Fruit fly (Drosophila melanogaster) whole organism, prepupa: ENCODE measurements around the gene CG31663.

ENCODE experiments used
- CG34406 ChIP-seq: fragments of 200-800 bp; sonication (Bioruptor generic); optimal IDR thresholded peaks from 3 replicates; lab custom pipeline; 2016; ENCODE audit warnings: missing biosample characterization, missing genetic modification characterization
- Eip78C ChIP-seq: fragments of 200-800 bp; sonication (Bioruptor generic); peaks from one replicate; lab custom pipeline; 2016; ENCODE audit warnings: missing biosample characterization, missing genetic modification characterization
- Smox ChIP-seq: fragments of 200-800 bp; sonication (Bioruptor generic); optimal IDR thresholded peaks from 3 replicates; lab custom pipeline; 2016; ENCODE audit warnings: missing biosample characterization, missing genetic modification characterization
- dac ChIP-seq: fragments of 200-800 bp; sonication (Bioruptor generic); optimal IDR thresholded peaks from 2 replicates; lab custom pipeline; 2017; ENCODE audit warnings: missing biosample characterization, mild to moderate bottlenecking, missing genetic modification characterization
- dsx ChIP-seq: fragments of 200-800 bp; optimal IDR thresholded peaks from 3 replicates; lab custom pipeline; 2019; ENCODE audit warnings: missing biosample characterization, mild to moderate bottlenecking, missing genetic modification characterization, moderate library complexity; ENCODE audit not compliant: poor library complexity, severe bottlenecking
- fd85E ChIP-seq: fragments of 200-800 bp; sonication (Bioruptor generic); optimal IDR thresholded peaks from 3 replicates; lab custom pipeline; 2016; ENCODE audit warnings: missing biosample characterization, missing genetic modification characterization

DNA sequence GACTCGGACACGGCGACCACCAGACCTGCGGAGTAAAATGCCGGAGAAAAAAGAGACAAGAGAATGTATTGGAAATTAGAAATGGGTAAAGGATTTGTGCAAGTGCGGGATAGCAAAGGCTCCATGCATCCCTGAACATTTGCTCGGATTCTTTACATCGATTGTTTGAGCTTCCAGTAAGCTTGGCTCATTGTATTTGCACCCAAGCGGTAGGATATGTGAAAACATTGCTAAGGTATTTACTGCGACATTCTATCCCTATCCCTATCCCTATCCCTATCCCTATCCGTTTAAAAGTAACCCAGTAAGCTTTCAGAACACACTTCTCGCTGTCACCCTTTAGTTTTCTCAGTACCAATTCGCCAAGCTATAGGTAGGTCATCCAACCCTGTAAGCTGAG lies 11.8 kb downstream of the CG31663 start, which contains the start of gene CG7295:
- TF ChIP-seq CG34406 (GFP tag; lab: Kevin White, UChicago), result no peak
- TF ChIP-seq Smox (GFP tag; lab: Kevin White, UChicago), result no peak
- no peak for TF ChIP-seq Eip78C
- no peak for TF ChIP-seq fd85E
- no peak for TF ChIP-seq dac
- TF ChIP-seq dsx (GFP tag; lab: Kevin White, UChicago), result no peak
